Fruit fly (Drosophila melanogaster) whole organism, embryonic: ENCODE results near the gene VhaPPA1-2.

Experiments used
- B-H2 ChIP-seq: fragments of 200-800 bp; sonication (Bioruptor generic); optimal IDR thresholded peaks from 2 replicates; lab custom pipeline; 2018; ENCODE audit warnings: missing biosample characterization, mild to moderate bottlenecking, missing genetic modification characterization
- CG10147 ChIP-seq: fragments of 200-800 bp; sonication (Bioruptor generic); optimal IDR thresholded peaks from 2 replicates; lab custom pipeline; 2019; ENCODE audit warnings: missing biosample characterization, mild to moderate bottlenecking, missing genetic modification characterization, moderate library complexity
- CG1024 ChIP-seq: fragments of 200-800 bp; sonication (Bioruptor generic); IDR thresholded peaks from 2 replicates; pipeline ENCODE4 v1.3.6; 2022; ENCODE audit warnings: missing biosample characterization, missing genetic modification characterization
- CG11504 ChIP-seq: fragments of 200-800 bp; sonication (Bioruptor generic); optimal IDR thresholded peaks from 3 replicates; lab custom pipeline; 2019; ENCODE audit warnings: missing biosample characterization, mild to moderate bottlenecking, missing genetic modification characterization, moderate library complexity
- CG12659 ChIP-seq: fragments of 200-800 bp; sonication (Bioruptor generic); optimal IDR thresholded peaks from 3 replicates; lab custom pipeline; 2017; ENCODE audit warnings: mild to moderate bottlenecking, missing biosample characterization, missing genetic modification reagents, missing genetic modification characterization
- CG12744 ChIP-seq: fragments of 200-800 bp; sonication (Bioruptor generic); optimal IDR thresholded peaks from 2 replicates; lab custom pipeline; 2016; ENCODE audit warnings: missing biosample characterization, missing genetic modification characterization
- CG12769 ChIP-seq: fragments of 200-800 bp; sonication (Bioruptor generic); optimal IDR thresholded peaks from 2 replicates; lab custom pipeline; 2019; ENCODE audit warnings: missing biosample characterization, mild to moderate bottlenecking, missing genetic modification characterization, moderate library complexity
- CG13296 ChIP-seq: fragments of 200-800 bp; sonication (Bioruptor generic); optimal IDR thresholded peaks from 3 replicates; lab custom pipeline; 2018; ENCODE audit warnings: missing biosample characterization, mild to moderate bottlenecking, missing genetic modification characterization
- CG13894 ChIP-seq: fragments of 200-800 bp; sonication (Bioruptor generic); optimal IDR thresholded peaks from 3 replicates; lab custom pipeline; 2018; ENCODE audit warnings: missing biosample characterization, mild to moderate bottlenecking, missing genetic modification characterization, moderate library complexity
- CG15514 ChIP-seq: fragments of 200-800 bp; sonication (Bioruptor generic); optimal IDR thresholded peaks from 3 replicates; lab custom pipeline; 2017; ENCODE audit warnings: missing biosample characterization, missing genetic modification characterization, mild to moderate bottlenecking, moderate library complexity, missing genetic modification reagents
- CG1647 ChIP-seq: fragments of 200-800 bp; sonication (Bioruptor generic); optimal IDR thresholded peaks from 3 replicates; lab custom pipeline; 2016; ENCODE audit warnings: missing biosample characterization, missing genetic modification characterization
- CG17359 ChIP-seq: fragments of 200-800 bp; sonication (Bioruptor generic); optimal IDR thresholded peaks from 3 replicates; lab custom pipeline; 2018; ENCODE audit warnings: missing biosample characterization, mild to moderate bottlenecking, missing genetic modification characterization, moderate library complexity
- CG18599 ChIP-seq: fragments of 200-800 bp; sonication (Bioruptor generic); optimal IDR thresholded peaks from 3 replicates; lab custom pipeline; 2017; ENCODE audit warnings: missing biosample characterization, missing genetic modification characterization, mild to moderate bottlenecking, moderate library complexity, missing genetic modification reagents
- CG18619 ChIP-seq: fragments of 200-800 bp; sonication (Bioruptor generic); optimal IDR thresholded peaks from 3 replicates; lab custom pipeline; 2017; ENCODE audit warnings: missing biosample characterization, mild to moderate bottlenecking, missing genetic modification characterization
- CG2678 ChIP-seq: fragments of 200-800 bp; sonication (Bioruptor generic); optimal IDR thresholded peaks from 3 replicates; lab custom pipeline; 2019; ENCODE audit warnings: missing biosample characterization, mild to moderate bottlenecking, missing genetic modification characterization, moderate library complexity
- CG34224 ChIP-seq: fragments of 200-800 bp; sonication (Bioruptor generic); IDR thresholded peaks from 3 replicates; pipeline ENCODE4 v1.3.6; 2022; ENCODE audit warnings: missing biosample characterization, missing genetic modification characterization; ENCODE audit not compliant: partially characterized antibody
- CG4282 ChIP-seq: fragments of 200-800 bp; sonication (Bioruptor generic); optimal IDR thresholded peaks from 2 replicates; lab custom pipeline; 2016; ENCODE audit warnings: missing biosample characterization, missing genetic modification characterization
- CG4424 ChIP-seq: fragments of 200-800 bp; sonication (Bioruptor generic); optimal IDR thresholded peaks from 3 replicates; lab custom pipeline; 2016; ENCODE audit warnings: missing biosample characterization, missing genetic modification characterization
- CG7556 ChIP-seq: fragments of 200-800 bp; sonication (Bioruptor generic); optimal IDR thresholded peaks from 2 replicates; lab custom pipeline; 2017; ENCODE audit warnings: missing biosample characterization, mild to moderate bottlenecking, missing genetic modification characterization
- CG7745 ChIP-seq: fragments of 200-800 bp; sonication (Bioruptor generic); optimal IDR thresholded peaks from 2 replicates; lab custom pipeline; 2018; ENCODE audit warnings: missing biosample characterization, mild to moderate bottlenecking, missing genetic modification characterization, moderate library complexity
- CG7839 ChIP-seq: fragments of 200-800 bp; sonication (Bioruptor generic); optimal IDR thresholded peaks from 3 replicates; lab custom pipeline; 2018; ENCODE audit warnings: missing biosample characterization, mild to moderate bottlenecking, missing genetic modification characterization, moderate library complexity
- CG8478 ChIP-seq: fragments of >200 bp; optimal IDR thresholded peaks from 2 replicates; lab custom pipeline; 2018
- CG9817 ChIP-seq: fragments of 200-800 bp; sonication (Bioruptor generic); optimal IDR thresholded peaks from 2 replicates; lab custom pipeline; 2018; ENCODE audit warnings: missing biosample characterization, mild to moderate bottlenecking, missing genetic modification characterization, moderate library complexity
- D19B ChIP-seq: fragments of 200-800 bp; sonication (Bioruptor generic); optimal IDR thresholded peaks from 2 replicates; lab custom pipeline; 2017; ENCODE audit warnings: missing biosample characterization, mild to moderate bottlenecking, missing genetic modification characterization
- Deaf1 ChIP-seq: fragments of 200-800 bp; optimal IDR thresholded peaks from 3 replicates; lab custom pipeline; 2019; ENCODE audit warnings: missing biosample characterization, mild to moderate bottlenecking, missing genetic modification characterization, moderate library complexity
- Dref ChIP-seq: fragments of 200-800 bp; sonication (Bioruptor generic); IDR thresholded peaks from 2 replicates; pipeline ENCODE4 v1.3.6; 2022; ENCODE audit warnings: missing biosample characterization, missing genetic modification characterization
- Ets97D ChIP-seq: fragments of 200-800 bp; sonication (Bioruptor generic); optimal IDR thresholded peaks from 3 replicates; lab custom pipeline; 2016; ENCODE audit warnings: missing biosample characterization, missing genetic modification characterization
- H2.0 ChIP-seq: fragments of 200-800 bp; sonication (Bioruptor generic); IDR thresholded peaks from 2 replicates; pipeline ENCODE4 v1.3.6; 2022; ENCODE audit warnings: missing biosample characterization, missing genetic modification characterization
- Hand ChIP-seq: fragments of 200-800 bp; sonication (Bioruptor generic); optimal IDR thresholded peaks from 2 replicates; lab custom pipeline; 2017; ENCODE audit warnings: mild to moderate bottlenecking, missing biosample characterization, missing genetic modification reagents, missing genetic modification characterization
- Hmr ChIP-seq: fragments of 200-800 bp; sonication (Bioruptor generic); optimal IDR thresholded peaks from 3 replicates; lab custom pipeline; 2017; ENCODE audit warnings: mild to moderate bottlenecking, missing biosample characterization, missing genetic modification reagents, missing genetic modification characterization
- MBD-R2 ChIP-seq: fragments of 200-800 bp; sonication (Bioruptor generic); IDR thresholded peaks from 2 replicates; pipeline ENCODE4 v1.3.6; 2022; ENCODE audit warnings: missing biosample characterization, missing genetic modification characterization
- Meics ChIP-seq: fragments of 200-800 bp; sonication (Bioruptor generic); optimal IDR thresholded peaks from 2 replicates; lab custom pipeline; 2017; ENCODE audit warnings: missing biosample characterization, mild to moderate bottlenecking, missing genetic modification characterization
- NFAT ChIP-seq: fragments of 200-800 bp; sonication (Bioruptor generic); IDR thresholded peaks from 2 replicates; pipeline ENCODE4 v1.3.6; 2022; ENCODE audit warnings: missing biosample characterization, missing genetic modification characterization
- NfI ChIP-seq: fragments of 200-800 bp; sonication (Bioruptor generic); optimal IDR thresholded peaks from 3 replicates; lab custom pipeline; 2018; ENCODE audit warnings: missing biosample characterization, mild to moderate bottlenecking, missing genetic modification characterization, moderate library complexity
- Pdp1 ChIP-seq, 2 experiments: fragments of 200-800 bp; sonication (Bioruptor generic); optimal IDR thresholded peaks; 3 replicates each; lab custom pipeline; 2016; ENCODE audit warnings: missing biosample characterization in 2 of 2, missing genetic modification characterization in 2 of 2, mild to moderate bottlenecking in 1 of 2, moderate library complexity in 1 of 2
- TFAM ChIP-seq: fragments of 200-800 bp; sonication (Bioruptor generic); optimal IDR thresholded peaks from 2 replicates; lab custom pipeline; 2017; ENCODE audit warnings: missing biosample characterization, missing genetic modification characterization, inconsistent platforms
- Trl ChIP-seq, 3 experiments: fragments of >200 bp in 2 of 3; fragments of 200-800 bp in 1 of 3; sonication (Bioruptor generic) in 1 of 3; optimal IDR thresholded peaks; 2 replicates in 1 of 3; 3 replicates in 2 of 3; lab custom pipeline; 2016 to 2017; ENCODE audit warnings: missing biosample characterization in 1 of 3, missing genetic modification characterization in 1 of 3
- dysf ChIP-seq: fragments of 200-800 bp; sonication (Bioruptor generic); IDR thresholded peaks from 3 replicates; pipeline ENCODE4 v1.3.6; 2022; ENCODE audit warnings: missing biosample characterization, missing genetic modification characterization
- esg ChIP-seq: fragments of 200-800 bp; sonication (Bioruptor generic); conservative IDR thresholded peaks from 2 replicates; pipeline ENCODE4 v1.3.6; 2022; ENCODE audit warnings: missing biosample characterization, missing genetic modification characterization
- fru ChIP-seq: fragments of >200 bp; optimal IDR thresholded peaks from 2 replicates; lab custom pipeline; 2017
- gem ChIP-seq: fragments of 200-800 bp; sonication (Bioruptor generic); optimal IDR thresholded peaks from 2 replicates; lab custom pipeline; 2019; ENCODE audit warnings: missing biosample characterization, mild to moderate bottlenecking, missing genetic modification characterization, moderate library complexity
- gro ChIP-seq: fragments of 200-800 bp; sonication (Bioruptor generic); optimal IDR thresholded peaks from 2 replicates; lab custom pipeline; 2016; ENCODE audit warnings: missing biosample characterization, missing genetic modification characterization
- gt ChIP-seq: fragments of 200-800 bp; sonication (Bioruptor generic); IDR thresholded peaks from 2 replicates; pipeline ENCODE4 v1.3.6; 2022; ENCODE audit warnings: missing biosample characterization, missing genetic modification characterization
- hkb ChIP-seq, 2 experiments: fragments of 200-800 bp in 1 of 2; fragments of >200 bp in 1 of 2; sonication (Bioruptor generic) in 1 of 2; IDR thresholded peaks in 1 of 2; optimal IDR thresholded peaks in 1 of 2; 2 replicates each; pipeline versions ENCODE4 v1.3.6 to Lab custom; 2017 to 2022; ENCODE audit warnings: missing biosample characterization in 1 of 2, missing genetic modification characterization in 1 of 2
- ranshi ChIP-seq: fragments of 200-800 bp; sonication (Bioruptor generic); IDR thresholded peaks from 2 replicates; pipeline ENCODE4 v1.3.6; 2022; ENCODE audit warnings: missing biosample characterization, missing genetic modification characterization
- row ChIP-seq: fragments of 200-800 bp; sonication (Bioruptor generic); IDR thresholded peaks from 3 replicates; pipeline ENCODE4 v1.3.6; 2022; ENCODE audit warnings: missing biosample characterization, missing genetic modification characterization
- scrt ChIP-seq: fragments of 200-800 bp; sonication (Bioruptor generic); optimal IDR thresholded peaks from 2 replicates; lab custom pipeline; 2018; ENCODE audit warnings: missing biosample characterization, mild to moderate bottlenecking, missing genetic modification characterization, moderate library complexity
- sens ChIP-seq: fragments of 200-800 bp; sonication (Bioruptor generic); peaks from one replicate; lab custom pipeline; 2016; ENCODE audit warnings: missing biosample characterization, missing genetic modification characterization
- sr ChIP-seq: fragments of 200-800 bp; sonication (Bioruptor generic); IDR thresholded peaks from 3 replicates; pipeline ENCODE4 v1.3.6; 2022; ENCODE audit warnings: missing biosample characterization, missing genetic modification characterization
- toy ChIP-seq: fragments of 200-800 bp; sonication (Bioruptor generic); IDR thresholded peaks from 2 replicates; pipeline ENCODE4 v1.3.6; 2022; ENCODE audit warnings: missing biosample characterization, missing genetic modification characterization
- trh ChIP-seq: fragments of 200-800 bp; sonication (Bioruptor generic); optimal IDR thresholded peaks from 2 replicates; lab custom pipeline; 2016; ENCODE audit warnings: missing biosample characterization, missing genetic modification characterization
- z ChIP-seq: fragments of 200-800 bp; sonication (Bioruptor generic); IDR thresholded peaks from 3 replicates; pipeline ENCODE4 v1.3.6; 2022; ENCODE audit warnings: missing biosample characterization, missing genetic modification characterization

VhaPPA1-2 gene

dm6 chr3R:14878145-14878544 lies 21.9 kb downstream of the VhaPPA1-2 start (continued):
- TF ChIP-seq gem (tag; lab: Kevin White, UChicago), result peak; percentile 38
- TF ChIP-seq row (GFP tag; lab: Robert Waterston, UW), result peak; percentile 42; the same call in 2 of the 3 replicates
- TF ChIP-seq dysf (GFP tag; lab: Robert Waterston, UW), result peak; percentile 29; the same call in 2 of the 3 replicates
- peak; percentile 31 for TF ChIP-seq CG17359 (tag; lab: Kevin White, UChicago)
- no peak for TF ChIP-seq CG1647
- TF ChIP-seq Meics, result peak; percentile 40
- TF ChIP-seq CG13296, result peak; percentile 19
- no peak for TF ChIP-seq CG7745 (tag; lab: Kevin White, UChicago)
- no peak for TF ChIP-seq CG12659
- no peak for TF ChIP-seq gt
- no peak for TF ChIP-seq fru
- TF ChIP-seq Pdp1 (GFP tag; optimal IDR thresholded peaks at IDR 0.05; lab: Kevin White, UChicago), result peak; percentile 9 to 57
- TF ChIP-seq H2.0 (GFP tag; lab: Robert Waterston, UW), result no peak
- TF ChIP-seq CG9817 (tag; lab: Kevin White, UChicago), result peak; percentile 2
- TF ChIP-seq Hand (GFP tag; lab: Kevin White, UChicago), result peak; percentile 17
- TF ChIP-seq NfI, result peak; percentile 21
- TF ChIP-seq D19B (GFP tag; lab: Kevin White, UChicago), result peak; percentile 7
- peak; percentile 4 for TF ChIP-seq CG12769 (tag; lab: Kevin White, UChicago)
- TF ChIP-seq CG18619 (GFP tag; lab: Kevin White, UChicago), result no peak
- TF ChIP-seq hkb (optimal IDR thresholded peaks at IDR 0.05; lab: Kevin White, UChicago), result no peak
- 0 out of 2 replicates have a peak, but pooled peaks have one; percentile 8 for TF ChIP-seq hkb (GFP tag; IDR thresholded peaks at IDR 0.05; lab: Robert Waterston, UW)
- no peak for TF ChIP-seq CG12744 (GFP tag; lab: Kevin White, UChicago)
- peak; percentile 17 for TF ChIP-seq CG15514 (GFP tag; lab: Kevin White, UChicago)
- TF ChIP-seq gro (GFP tag; lab: Kevin White, UChicago), result peak; percentile 39
- TF ChIP-seq Hmr (GFP tag; lab: Kevin White, UChicago), result peak; percentile 50
- TF ChIP-seq CG18599 (GFP tag; lab: Kevin White, UChicago), result peak; percentile 66
- TF ChIP-seq CG7556, result peak; percentile 31
- TF ChIP-seq CG7839, result peak; percentile 27
- TF ChIP-seq CG11504 (tag; lab: Kevin White, UChicago), result peak; percentile 49
- peak; percentile 4; the same call in 1 of the 2 replicates for TF ChIP-seq ranshi (GFP tag; lab: Robert Waterston, UW)
- peak; percentile 34 for TF ChIP-seq CG10147
- TF ChIP-seq sens (GFP tag; lab: Kevin White, UChicago), result peak; percentile 63

- TF ChIP-seq B-H2 (GFP tag; lab: Kevin White, UChicago), result no peak
- TF ChIP-seq Trl (optimal IDR thresholded peaks at IDR 0.05; lab: Kevin White, UChicago), result peak in 1 of 2 experiments; percentile 52
- TF ChIP-seq Trl (GFP tag; optimal IDR thresholded peaks at IDR 0.05; lab: Kevin White, UChicago), result no peak
- no peak for TF ChIP-seq z (GFP tag; lab: Robert Waterston, UW)
- TF ChIP-seq MBD-R2 (GFP tag; lab: Robert Waterston, UW), result no peak
- no peak for TF ChIP-seq toy (GFP tag; lab: Robert Waterston, UW)
- no peak for TF ChIP-seq CG13894 (tag; lab: Kevin White, UChicago)
- TF ChIP-seq CG8478 (lab: Kevin White, UChicago), result peak; percentile 57
- peak; percentile 62; the same call in 2 of the 3 replicates for TF ChIP-seq sr (GFP tag; lab: Robert Waterston, UW)
- TF ChIP-seq scrt (GFP tag; lab: Kevin White, UChicago), result peak; percentile 99
- no peak for TF ChIP-seq TFAM (GFP tag; lab: Kevin White, UChicago)
- TF ChIP-seq CG4424 (GFP tag; lab: Kevin White, UChicago), result peak; percentile 11
- TF ChIP-seq CG34224 (GFP tag; lab: Robert Waterston, UW), result no peak
- TF ChIP-seq CG1024 (GFP tag; lab: Robert Waterston, UW), result no peak
- no peak for TF ChIP-seq trh
- TF ChIP-seq Deaf1 (tag; lab: Kevin White, UChicago), result peak; percentile 43
- TF ChIP-seq Dref (GFP tag; lab: Robert Waterston, UW), result 0 out of 2 replicates have a peak, but pooled peaks have one; percentile 24
- TF ChIP-seq NFAT (GFP tag; lab: Robert Waterston, UW), result 0 out of 2 replicates have a peak, but pooled peaks have one; percentile 6
- no peak for TF ChIP-seq esg
- no peak for TF ChIP-seq CG4282 (GFP tag; lab: Kevin White, UChicago)
- peak; percentile 11 for TF ChIP-seq Ets97D (GFP tag; lab: Kevin White, UChicago)
- TF ChIP-seq CG2678 (tag; lab: Kevin White, UChicago), result peak; percentile 23
Observed at dm6 chr3R:14875965-14876331, 24.1 kb downstream of the VhaPPA1-2 start.
